Worm (Caenorhabditis elegans): Measurements from ENCODE around the gene haf-3.

The haf-3 gene

DNA sequence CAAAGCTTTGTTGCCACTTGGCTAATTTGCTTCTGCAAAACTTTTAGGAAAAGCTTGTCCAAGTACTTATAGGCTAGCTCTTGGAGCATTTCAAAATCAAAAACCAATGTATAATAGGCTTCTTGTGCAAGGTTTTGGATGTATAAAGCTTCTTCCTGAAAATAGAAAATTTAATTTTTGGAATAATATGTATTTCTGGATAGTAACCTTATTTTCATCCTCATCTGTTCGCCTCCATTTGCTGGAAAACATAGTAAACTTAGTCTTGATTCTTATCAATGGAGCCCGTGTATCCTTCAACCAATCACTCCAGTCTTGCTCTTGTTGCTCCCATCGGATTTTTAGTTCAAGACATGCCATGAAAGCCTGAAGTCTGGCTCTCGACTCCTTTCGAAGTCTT is 49.3 kb downstream of the haf-3 start, which contains the start of gene Y6E2A.4:
Y6E2A.4 (minus strand) TSS at position 101 of the 400 bp plus-strand sequence.
- TF ChIP-seq flt-1 (GFP tag; IDR thresholded peaks at IDR 0.05) = no peak
- no peak for TF ChIP-seq tbx-37 (GFP tag; conservative IDR thresholded peaks at IDR 0.05)
- TF ChIP-seq hnd-1 (tag; optimal IDR thresholded peaks at IDR 0.05) = no peak
- TF ChIP-seq B0310.2 (tag; optimal IDR thresholded peaks at IDR 0.05) = no peak
- no peak for TF ChIP-seq ceh-36 (tag; optimal IDR thresholded peaks at IDR 0.05)
- no peak for TF ChIP-seq pes-1 (GFP tag; IDR thresholded peaks at IDR 0.05)
- no peak for TF ChIP-seq hmg-4 (GFP tag; optimal IDR thresholded peaks at IDR 0.05)
- TF ChIP-seq ama-1 (optimal IDR thresholded peaks at IDR 0.05) = no peak
- no peak for TF ChIP-seq ets-7 (tag; optimal IDR thresholded peaks at IDR 0.05)
- no peak for TF ChIP-seq hmbx-1 (tag; optimal IDR thresholded peaks at IDR 0.05)
- no peak for TF ChIP-seq F13C5.2 (tag; optimal IDR thresholded peaks at IDR 0.05)

- TF ChIP-seq hmbx-1 (tag; optimal IDR thresholded peaks at IDR 0.05) = no peak
- TF ChIP-seq F13C5.2 (tag; optimal IDR thresholded peaks at IDR 0.05) = no peak
- TF ChIP-seq ama-1 (optimal IDR thresholded peaks at IDR 0.05) = no peak
- no peak for TF ChIP-seq tra-4 (tag; optimal IDR thresholded peaks at IDR 0.05)
Observed at ce11 chrV:15715636-15716035, 50.3 kb downstream of the haf-3 start.

- TF ChIP-seq B0310.2 (tag; optimal IDR thresholded peaks at IDR 0.05) (no peak), ceh-36 (tag; optimal IDR thresholded peaks at IDR 0.05) (no peak), tbx-37 (GFP tag; conservative IDR thresholded peaks at IDR 0.05) (no peak), ama-1 (optimal IDR thresholded peaks at IDR 0.05) (no peak), hnd-1 (tag; optimal IDR thresholded peaks at IDR 0.05) (no peak), tbx-11 (GFP tag; IDR thresholded peaks at IDR 0.05) (no peak), flt-1 (GFP tag; IDR thresholded peaks at IDR 0.05) (no peak), ets-7 (tag; optimal IDR thresholded peaks at IDR 0.05) (no peak), ceh-13 (GFP tag; optimal IDR thresholded peaks at IDR 0.05) (no peak), scrt-1 (GFP tag; IDR thresholded peaks at IDR 0.05) (no peak), tra-4 (tag; optimal IDR thresholded peaks at IDR 0.05) (no peak), hmbx-1 (tag; optimal IDR thresholded peaks at IDR 0.05) (no peak), pes-1 (GFP tag; IDR thresholded peaks at IDR 0.05) (no peak), F13C5.2 (tag; optimal IDR thresholded peaks at IDR 0.05) (no peak), aly-1 (tag; optimal IDR thresholded peaks at IDR 0.05) (no peak), sea-1 (GFP tag; conservative IDR thresholded peaks at IDR 0.05) (no peak), hmg-4 (GFP tag; optimal IDR thresholded peaks at IDR 0.05) (no peak)
Observed at ce11 chrV:15712385-15712784, 53.6 kb downstream of the haf-3 start.

DNA sequence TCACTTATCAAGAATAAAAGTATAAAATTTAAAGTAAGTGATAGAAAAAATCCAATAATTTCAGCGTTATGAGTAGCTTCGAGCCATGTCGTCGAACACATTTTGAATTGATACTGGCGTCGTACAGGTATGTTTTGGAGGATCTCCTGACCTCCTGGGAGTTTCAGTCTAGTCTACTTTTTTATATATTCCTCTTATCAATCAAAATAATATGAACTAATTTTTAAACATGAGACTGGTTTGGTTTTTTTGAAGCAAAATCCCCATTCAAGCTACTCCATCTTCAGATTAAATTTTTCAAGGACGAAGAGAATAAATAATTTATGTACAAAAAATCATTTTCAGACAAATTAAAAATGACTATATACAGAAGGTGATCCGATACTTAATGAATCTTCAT is 54.1 kb downstream of the haf-3 start, which contains the start of gene str-101:
str-101 (minus strand) TSS at position 101 of the 400 bp plus-strand sequence.
- TF ChIP-seq sea-1 (GFP tag; conservative IDR thresholded peaks at IDR 0.05) (no peak), F13C5.2 (tag; optimal IDR thresholded peaks at IDR 0.05) (no peak), aly-1 (tag; optimal IDR thresholded peaks at IDR 0.05) (no peak), flt-1 (GFP tag; IDR thresholded peaks at IDR 0.05) (no peak), scrt-1 (GFP tag; IDR thresholded peaks at IDR 0.05) (no peak), ama-1 (optimal IDR thresholded peaks at IDR 0.05) (no peak), ets-7 (tag; optimal IDR thresholded peaks at IDR 0.05) (no peak), ceh-36 (tag; optimal IDR thresholded peaks at IDR 0.05) (no peak), tbx-11 (GFP tag; IDR thresholded peaks at IDR 0.05) (no peak), tbx-37 (GFP tag; conservative IDR thresholded peaks at IDR 0.05) (no peak), hmbx-1 (tag; optimal IDR thresholded peaks at IDR 0.05) (no peak), hnd-1 (tag; optimal IDR thresholded peaks at IDR 0.05) (no peak), B0310.2 (tag; optimal IDR thresholded peaks at IDR 0.05) (no peak), hmg-4 (GFP tag; optimal IDR thresholded peaks at IDR 0.05) (no peak), tra-4 (tag; optimal IDR thresholded peaks at IDR 0.05) (no peak), pes-1 (GFP tag; IDR thresholded peaks at IDR 0.05) (no peak), ceh-13 (GFP tag; optimal IDR thresholded peaks at IDR 0.05) (no peak)
